Worm (Caenorhabditis elegans) whole organism, mixed stage, embryonic: Measurements from ENCODE around the gene pgap-1.

ENCODE experiments used
- ceh-83 ChIP-seq: fragments of 200-800 bp; sonication (Bioruptor generic); optimal IDR thresholded peaks from 2 replicates; lab custom pipeline; 2018; ENCODE audit warnings: mild to moderate bottlenecking, missing genetic modification characterization, missing compliant biosample characterization
- lin-32 ChIP-seq: fragments of 200-800 bp; sonication (Bioruptor generic); optimal IDR thresholded peaks from 2 replicates; lab custom pipeline; 2018; ENCODE audit warnings: mild to moderate bottlenecking, missing genetic modification characterization, missing compliant biosample characterization
- mep-1 ChIP-seq: fragments of 150-350 bp; optimal IDR thresholded peaks from 2 replicates; lab custom pipeline; 2017; ENCODE audit warnings: missing biosample characterization, missing genetic modification reagents, missing genetic modification characterization, inconsistent platforms
- nhr-12 ChIP-seq: fragments of 150-350 bp; optimal IDR thresholded peaks from 2 replicates; lab custom pipeline; 2014; ENCODE audit warnings: missing biosample characterization, missing genetic modification characterization
- nhr-28 ChIP-seq: fragments of 150-350 bp; optimal IDR thresholded peaks from 2 replicates; lab custom pipeline; 2014; ENCODE audit warnings: missing biosample characterization, missing genetic modification characterization
- nhr-76 ChIP-seq: sonication (generic microtip); optimal IDR thresholded peaks from 2 replicates; lab custom pipeline; 2017; ENCODE audit warnings: missing biosample characterization, missing genetic modification characterization
- snpc-4 ChIP-seq: fragments of 150-350 bp; optimal IDR thresholded peaks from 2 replicates; lab custom pipeline; 2014; ENCODE audit warnings: missing biosample characterization, missing genetic modification characterization
- unc-39 ChIP-seq: fragments of 150-350 bp; optimal IDR thresholded peaks from 2 replicates; lab custom pipeline; 2014; ENCODE audit warnings: missing biosample characterization, missing genetic modification characterization
- unc-62 ChIP-seq: fragments of 150-350 bp; optimal IDR thresholded peaks from 2 replicates; lab custom pipeline; 2014; ENCODE audit warnings: missing biosample characterization, missing genetic modification reagents, missing genetic modification characterization
- ztf-11 ChIP-seq: fragments of 150-350 bp; optimal IDR thresholded peaks from 2 replicates; lab custom pipeline; 2014; ENCODE audit warnings: missing biosample characterization, missing genetic modification characterization

ce11 chrV:11204452-11204851 lies 37.2 kb upstream of the pgap-1 start:
- TF ChIP-seq mep-1 (tag; lab: Kevin White, UChicago) (no peak), nhr-28 (tag; lab: Kevin White, UChicago) (no peak), snpc-4 (no peak), unc-39 (tag; lab: Kevin White, UChicago) (no peak), ceh-83 (GFP tag; lab: Kevin White, UChicago) (no peak), nhr-76 (tag; lab: Kevin White, UChicago) (no peak), lin-32 (GFP tag; lab: Kevin White, UChicago) (no peak), ztf-11 (tag; lab: Kevin White, UChicago) (no peak), nhr-12 (no peak), unc-62 (GFP tag; lab: Kevin White, UChicago) (no peak)
